Worm (Caenorhabditis elegans): ENCODE data around the gene irld-8.

DNA sequence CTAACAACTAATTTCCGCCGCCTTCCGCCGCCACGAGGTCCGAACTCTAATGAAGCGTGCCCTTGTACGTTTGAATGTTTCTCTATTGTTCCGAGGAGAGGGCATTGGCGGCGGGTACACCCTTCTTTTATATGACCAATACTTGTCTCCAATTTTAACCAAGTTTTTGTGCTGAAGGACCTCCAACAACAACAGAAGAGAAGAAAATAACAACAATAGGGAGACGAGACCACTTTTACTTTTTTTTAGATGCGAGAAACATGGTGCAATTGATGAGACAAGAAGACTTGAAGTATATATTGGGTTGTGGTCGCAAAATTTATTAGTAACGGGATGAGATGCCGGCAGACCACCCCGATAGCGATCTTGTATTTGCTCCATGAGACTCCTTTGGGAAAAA lies 44.6 kb upstream of the irld-8 start:
- TF ChIP-seq pha-4 (tag; optimal IDR thresholded peaks at IDR 0.05) (no peak), che-1 (tag; optimal IDR thresholded peaks at IDR 0.05) (no peak), lin-11 (tag; optimal IDR thresholded peaks at IDR 0.05) (no peak), fkh-10 (GFP tag; optimal IDR thresholded peaks at IDR 0.05) (no peak)

Data from whole organism, late embryonic.